Worm (Caenorhabditis elegans) whole organism, mixed stage, embryonic: ENCODE data around the gene xpo-3.
A peak's percentile ranks its signal among the peaks of the same experiment; 100 is the strongest.

Experiments used
- M03D4.4 ChIP-seq: sonication (generic microtip); optimal IDR thresholded peaks from 2 replicates; lab custom pipeline; 2017; ENCODE audit warnings: mild to moderate bottlenecking, missing genetic modification characterization, missing compliant biosample characterization
- bed-3 ChIP-seq: fragments of 200-800 bp; sonication (Bioruptor generic); optimal IDR thresholded peaks from 3 replicates; lab custom pipeline; 2018; ENCODE audit warnings: mild to moderate bottlenecking, missing genetic modification characterization, moderate library complexity, missing compliant biosample characterization
- blmp-1 ChIP-seq: fragments of 150-350 bp; optimal IDR thresholded peaks from 2 replicates; lab custom pipeline; 2014; ENCODE audit warnings: missing biosample characterization, missing genetic modification characterization
- ceh-43 ChIP-seq: fragments of 200-800 bp; sonication (Bioruptor generic); optimal IDR thresholded peaks from 2 replicates; lab custom pipeline; 2018; ENCODE audit warnings: mild to moderate bottlenecking, missing genetic modification characterization, moderate library complexity, missing compliant biosample characterization
- ceh-83 ChIP-seq: fragments of 200-800 bp; sonication (Bioruptor generic); optimal IDR thresholded peaks from 2 replicates; lab custom pipeline; 2018; ENCODE audit warnings: mild to moderate bottlenecking, missing genetic modification characterization, missing compliant biosample characterization
- ces-1 ChIP-seq: fragments of 150-350 bp; optimal IDR thresholded peaks from 2 replicates; lab custom pipeline; 2014; ENCODE audit warnings: missing biosample characterization, missing genetic modification reagents, missing genetic modification characterization
- cnd-1 ChIP-seq: fragments of 200-800 bp; sonication (Bioruptor generic); optimal IDR thresholded peaks from 2 replicates; lab custom pipeline; 2018; ENCODE audit warnings: mild to moderate bottlenecking, missing genetic modification characterization, missing compliant biosample characterization
- drap-1 ChIP-seq: fragments of 200-800 bp; sonication (Bioruptor generic); optimal IDR thresholded peaks from 3 replicates; lab custom pipeline; 2018; ENCODE audit warnings: mild to moderate bottlenecking, missing genetic modification characterization, missing compliant biosample characterization
- elt-1 ChIP-seq: sonication (generic microtip); optimal IDR thresholded peaks from 2 replicates; lab custom pipeline; 2017; ENCODE audit warnings: missing genetic modification characterization, mild to moderate bottlenecking, missing compliant biosample characterization, antibody characterized with exemption, moderate library complexity, borderline replicate concordance; ENCODE audit not compliant: insufficient read depth
- flh-1 ChIP-seq: fragments of 200-800 bp; sonication (Bioruptor generic); optimal IDR thresholded peaks from 2 replicates; lab custom pipeline; 2018; ENCODE audit warnings: mild to moderate bottlenecking, missing genetic modification characterization, moderate library complexity, missing compliant biosample characterization
- ham-2 ChIP-seq: fragments of 200-800 bp; sonication (Bioruptor generic); optimal IDR thresholded peaks from 2 replicates; lab custom pipeline; 2018; ENCODE audit warnings: mild to moderate bottlenecking, missing genetic modification characterization, missing compliant biosample characterization
- lin-13 ChIP-seq: fragments of 150-350 bp; optimal IDR thresholded peaks from 2 replicates; lab custom pipeline; 2014; ENCODE audit warnings: missing biosample characterization, missing genetic modification characterization
- lin-32 ChIP-seq: fragments of 200-800 bp; sonication (Bioruptor generic); optimal IDR thresholded peaks from 2 replicates; lab custom pipeline; 2018; ENCODE audit warnings: mild to moderate bottlenecking, missing genetic modification characterization, missing compliant biosample characterization
- lsy-2 ChIP-seq: fragments of 150-350 bp; optimal IDR thresholded peaks from 2 replicates; lab custom pipeline; 2014; ENCODE audit warnings: missing biosample characterization, missing genetic modification characterization
- mep-1 ChIP-seq: fragments of 150-350 bp; optimal IDR thresholded peaks from 2 replicates; lab custom pipeline; 2017; ENCODE audit warnings: missing biosample characterization, missing genetic modification reagents, missing genetic modification characterization, inconsistent platforms
- mls-2 ChIP-seq: sonication (generic microtip); optimal IDR thresholded peaks from 2 replicates; lab custom pipeline; 2016; ENCODE audit warnings: mild to moderate bottlenecking, missing genetic modification characterization, moderate library complexity, missing compliant biosample characterization
- nhr-2 ChIP-seq: fragments of 150-350 bp; optimal IDR thresholded peaks from 2 replicates; lab custom pipeline; 2014; ENCODE audit warnings: missing biosample characterization, missing genetic modification characterization
- nhr-28 ChIP-seq: fragments of 150-350 bp; optimal IDR thresholded peaks from 2 replicates; lab custom pipeline; 2014; ENCODE audit warnings: missing biosample characterization, missing genetic modification characterization
- nhr-76 ChIP-seq: sonication (generic microtip); optimal IDR thresholded peaks from 2 replicates; lab custom pipeline; 2017; ENCODE audit warnings: missing biosample characterization, missing genetic modification characterization
- pha-4 ChIP-seq: fragments of 150-350 bp; optimal IDR thresholded peaks from 2 replicates; lab custom pipeline; 2018; ENCODE audit warnings: missing biosample characterization, missing genetic modification reagents, missing genetic modification characterization
- sem-2 ChIP-seq: fragments of 200-800 bp; sonication (Bioruptor generic); optimal IDR thresholded peaks from 2 replicates; lab custom pipeline; 2018; ENCODE audit warnings: mild to moderate bottlenecking, missing genetic modification characterization, missing compliant biosample characterization
- snpc-4 ChIP-seq: fragments of 150-350 bp; optimal IDR thresholded peaks from 2 replicates; lab custom pipeline; 2014; ENCODE audit warnings: missing biosample characterization, missing genetic modification characterization
- sptf-1 ChIP-seq: sonication (generic microtip); optimal IDR thresholded peaks from 2 replicates; lab custom pipeline; 2017; ENCODE audit warnings: mild to moderate bottlenecking, missing genetic modification characterization, moderate library complexity, missing compliant biosample characterization
- unc-120 ChIP-seq: sonication (generic microtip); optimal IDR thresholded peaks from 2 replicates; lab custom pipeline; 2017; ENCODE audit warnings: missing genetic modification characterization, missing compliant biosample characterization; ENCODE audit not compliant: poor library complexity, severe bottlenecking
- unc-39 ChIP-seq: fragments of 150-350 bp; optimal IDR thresholded peaks from 2 replicates; lab custom pipeline; 2014; ENCODE audit warnings: missing biosample characterization, missing genetic modification characterization
- unc-62 ChIP-seq: fragments of 150-350 bp; optimal IDR thresholded peaks from 2 replicates; lab custom pipeline; 2014; ENCODE audit warnings: missing biosample characterization, missing genetic modification reagents, missing genetic modification characterization
- zip-8 ChIP-seq: fragments of 150-350 bp; optimal IDR thresholded peaks from 2 replicates; lab custom pipeline; 2014; ENCODE audit warnings: missing biosample characterization, missing genetic modification characterization
- ztf-11 ChIP-seq: fragments of 150-350 bp; optimal IDR thresholded peaks from 2 replicates; lab custom pipeline; 2014; ENCODE audit warnings: missing biosample characterization, missing genetic modification characterization

xpo-3 gene

DNA sequence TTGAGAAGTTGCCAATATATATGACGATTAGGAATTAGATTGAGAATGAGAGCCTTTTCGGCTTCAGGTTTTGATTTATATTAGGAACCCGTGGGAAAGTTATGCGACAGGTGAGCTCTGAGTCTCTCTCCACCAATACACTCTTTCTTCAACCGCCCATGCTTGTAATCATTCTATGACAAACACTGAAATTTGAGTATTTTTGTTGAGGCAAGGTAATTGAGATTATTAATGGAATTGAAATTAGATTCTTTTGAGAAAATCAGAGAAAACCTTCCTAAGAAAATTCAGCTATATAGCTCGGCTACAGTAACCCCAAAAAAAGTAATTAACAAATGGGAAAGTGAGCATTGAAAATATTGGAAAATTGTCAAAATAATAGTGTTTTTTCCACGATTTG lies 32.0 kb upstream of the xpo-3 start, which contains the start of gene ceh-19:
TSS of gene ceh-19 (minus strand) at position 101 of the 400 bp plus-strand sequence.
- TF ChIP-seq ces-1 (GFP tag; lab: Kevin White, UChicago) (no peak), nhr-28 (tag; lab: Kevin White, UChicago) (no peak), mls-2 (tag; lab: Kevin White, UChicago) (no peak), mep-1 (tag; lab: Kevin White, UChicago) (no peak), unc-62 (GFP tag; lab: Kevin White, UChicago) (no peak), lin-32 (GFP tag; lab: Kevin White, UChicago) (no peak), nhr-76 (tag; lab: Kevin White, UChicago) (no peak), zip-8 (tag; lab: Kevin White, UChicago) (no peak), unc-39 (tag; lab: Kevin White, UChicago) (no peak), lsy-2 (tag; lab: Kevin White, UChicago) (no peak), bed-3 (GFP tag; lab: Kevin White, UChicago) (no peak), sem-2 (GFP tag; lab: Kevin White, UChicago) (no peak), ztf-11 (tag; lab: Kevin White, UChicago) (no peak), M03D4.4 (tag; lab: Kevin White, UChicago) (no peak), snpc-4 (tag; lab: Kevin White, UChicago) (no peak)

DNA sequence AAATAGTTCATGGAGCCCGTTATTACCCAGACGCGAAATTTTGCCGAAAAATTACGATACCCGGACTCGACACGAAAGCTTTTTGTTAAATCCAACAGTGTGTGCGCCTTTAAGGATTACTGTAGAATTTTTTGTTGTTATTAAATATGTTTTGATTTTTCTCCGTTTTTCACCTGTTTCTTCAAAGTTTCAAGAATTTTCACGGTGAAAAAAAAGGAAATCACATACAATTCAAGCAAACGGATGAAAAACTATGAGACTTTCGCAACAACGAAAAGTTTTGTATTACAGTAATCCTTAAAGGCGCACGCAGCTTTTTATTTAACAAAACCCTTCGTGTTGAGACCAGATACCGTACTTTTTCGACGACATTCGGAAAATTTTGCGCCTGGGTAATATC lies 30.2 kb upstream of the xpo-3 start:
- TF ChIP-seq ceh-83: no peak
- TF ChIP-seq cnd-1: no peak
- no peak for TF ChIP-seq snpc-4 (tag; lab: Kevin White, UChicago)
- no peak for TF ChIP-seq lin-13 (tag; lab: Kevin White, UChicago)
- no peak for TF ChIP-seq unc-62 (GFP tag; lab: Kevin White, UChicago)
- no peak for TF ChIP-seq lsy-2 (tag; lab: Kevin White, UChicago)
- TF ChIP-seq nhr-2 (tag; lab: Kevin White, UChicago): no peak
- TF ChIP-seq drap-1 (GFP tag; lab: Kevin White, UChicago): no peak
- no peak for TF ChIP-seq ztf-11 (tag; lab: Kevin White, UChicago)
- TF ChIP-seq M03D4.4 (tag; lab: Kevin White, UChicago): no peak
- TF ChIP-seq unc-39 (tag; lab: Kevin White, UChicago): no peak
- no peak for TF ChIP-seq nhr-76 (tag; lab: Kevin White, UChicago)
- no peak for TF ChIP-seq elt-1
- no peak for TF ChIP-seq unc-120
- TF ChIP-seq ceh-43 (GFP tag; lab: Kevin White, UChicago): no peak
- TF ChIP-seq nhr-28 (tag; lab: Kevin White, UChicago): no peak
- no peak for TF ChIP-seq sptf-1 (tag; lab: Kevin White, UChicago)

DNA sequence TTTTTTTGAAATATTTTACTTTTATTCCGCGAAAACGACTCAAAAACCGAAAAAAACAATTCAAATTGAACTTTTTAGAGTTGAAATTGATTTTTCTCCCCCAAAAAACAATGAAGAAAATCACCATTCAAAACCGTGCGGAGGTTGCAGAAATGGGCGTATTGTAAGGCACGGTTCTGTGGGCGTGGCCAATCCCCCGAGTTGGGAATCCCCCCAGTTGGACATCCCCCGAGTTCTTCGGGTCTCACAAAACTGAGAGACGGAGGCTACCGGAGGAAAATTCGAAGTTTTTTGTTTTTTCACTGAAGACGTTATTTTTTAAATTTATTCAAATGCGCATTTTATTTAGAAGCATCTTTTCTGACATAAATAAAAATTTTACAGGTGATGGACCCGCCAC lies 24.5 kb upstream of the xpo-3 start, which contains the start of gene mcm-3AP:
TSS of gene mcm-3AP (plus strand) at position 383 of the 400 bp plus-strand sequence.
- TF ChIP-seq lsy-2 (tag; lab: Kevin White, UChicago): peak; percentile 70

DNA sequence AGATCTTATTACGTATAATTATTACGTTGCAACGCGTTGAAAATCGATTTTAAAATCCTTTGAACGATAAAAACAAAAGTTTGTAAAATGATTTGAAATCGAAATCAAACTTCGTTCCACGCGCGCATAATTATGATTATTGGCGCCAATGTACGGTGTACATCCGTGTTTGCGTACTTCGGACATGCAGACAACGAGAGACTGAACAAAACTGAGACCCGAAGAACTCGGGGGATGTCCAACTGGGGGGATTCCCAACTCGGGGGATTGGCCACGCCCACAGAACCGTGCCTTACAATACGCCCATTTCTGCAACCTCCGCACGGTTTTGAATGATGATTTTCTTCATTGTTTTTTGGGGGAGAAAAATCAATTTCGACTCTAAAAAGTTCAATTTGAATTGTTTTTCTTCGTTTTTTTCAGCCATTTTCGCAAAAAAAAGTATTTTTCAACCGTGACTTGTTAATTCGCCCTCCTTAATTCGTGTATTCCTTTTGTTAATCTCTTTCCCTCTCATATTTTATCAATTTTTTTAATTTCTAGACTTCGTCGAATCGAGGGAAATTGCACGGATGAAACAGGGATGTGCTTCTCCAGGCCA lies 23.2 kb upstream of the xpo-3 start, which contains the start of gene F20D12.12:
TSS of gene F20D12.12 (plus strand) at position 542 of the 601 bp plus-strand sequence.
- TF ChIP-seq mep-1 (tag; lab: Kevin White, UChicago) (peak; percentile 57), lsy-2 (tag; lab: Kevin White, UChicago) (peak; percentile 94), mls-2 (tag; lab: Kevin White, UChicago) (peak; percentile 23), sptf-1 (tag; lab: Kevin White, UChicago) (peak; percentile 61), drap-1 (GFP tag; lab: Kevin White, UChicago) (peak; percentile 4), ces-1 (GFP tag; lab: Kevin White, UChicago) (peak; percentile 66), unc-120 (peak; percentile 84), pha-4 (tag; lab: Kevin White, UChicago) (peak; percentile 6), lin-13 (tag; lab: Kevin White, UChicago) (peak; percentile 50)

DNA sequence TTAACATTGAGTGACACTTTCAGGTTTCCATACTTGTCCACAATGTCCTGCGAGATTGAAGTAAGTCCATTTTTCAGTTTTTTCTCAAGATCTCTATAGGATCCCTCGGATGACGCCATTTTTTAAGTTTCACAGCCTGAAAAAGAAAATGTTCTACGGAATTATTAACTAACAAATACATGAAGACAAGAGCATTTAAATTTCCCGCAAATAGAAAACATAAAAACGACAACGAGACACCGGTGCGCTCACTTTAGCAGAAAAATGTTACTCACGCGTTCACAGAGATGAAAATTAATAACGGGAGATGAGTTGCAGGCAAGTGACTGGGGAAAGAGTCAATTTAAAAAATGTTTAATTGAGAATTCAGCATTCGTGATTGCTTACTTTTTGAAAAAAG lies 22.6 kb upstream of the xpo-3 start, which contains the start of gene czw-1:
TSS of gene czw-1 (minus strand) at position 369 of the 400 bp plus-strand sequence.
- no peak for TF ChIP-seq mls-2 (tag; lab: Kevin White, UChicago)
- TF ChIP-seq nhr-76 (tag; lab: Kevin White, UChicago): no peak
- TF ChIP-seq nhr-28 (tag; lab: Kevin White, UChicago): no peak
- no peak for TF ChIP-seq ham-2 (GFP tag; lab: Kevin White, UChicago)
- TF ChIP-seq flh-1: no peak
- TF ChIP-seq sptf-1 (tag; lab: Kevin White, UChicago): no peak
- TF ChIP-seq blmp-1 (tag; lab: Kevin White, UChicago): no peak
- TF ChIP-seq mep-1 (tag; lab: Kevin White, UChicago): no peak
- no peak for TF ChIP-seq snpc-4 (tag; lab: Kevin White, UChicago)
- TF ChIP-seq lin-32 (GFP tag; lab: Kevin White, UChicago): no peak
- TF ChIP-seq bed-3 (GFP tag; lab: Kevin White, UChicago): no peak
- TF ChIP-seq ceh-83: no peak
- TF ChIP-seq lin-13 (tag; lab: Kevin White, UChicago): no peak
- no peak for TF ChIP-seq nhr-2 (tag; lab: Kevin White, UChicago)
